Fruit fly (Drosophila melanogaster) whole organism, embryonic: ENCODE measurements around the gene sll.
A peak's percentile ranks its signal among the peaks of the same experiment; 100 is the strongest.

Experiments used
- ATbp ChIP-seq: fragments of 200-800 bp; sonication (Bioruptor generic); optimal IDR thresholded peaks from 2 replicates; lab custom pipeline; 2017; ENCODE audit warnings: missing biosample characterization, mild to moderate bottlenecking, missing genetic modification characterization, missing genetic modification reagents
- B-H2 ChIP-seq: fragments of 200-800 bp; sonication (Bioruptor generic); optimal IDR thresholded peaks from 2 replicates; lab custom pipeline; 2018; ENCODE audit warnings: missing biosample characterization, mild to moderate bottlenecking, missing genetic modification characterization
- CG10267 ChIP-seq: fragments of 200-800 bp; sonication (Bioruptor generic); optimal IDR thresholded peaks from 2 replicates; lab custom pipeline; 2018; ENCODE audit warnings: missing biosample characterization, mild to moderate bottlenecking, missing genetic modification characterization, moderate library complexity
- CG10979 ChIP-seq: fragments of 200-800 bp; sonication (Bioruptor generic); optimal IDR thresholded peaks from 2 replicates; lab custom pipeline; 2018; ENCODE audit warnings: missing biosample characterization, mild to moderate bottlenecking, missing genetic modification characterization, moderate library complexity
- CG12236 ChIP-seq: fragments of 200-800 bp; sonication (Bioruptor generic); optimal IDR thresholded peaks from 2 replicates; lab custom pipeline; 2016; ENCODE audit warnings: missing biosample characterization, missing genetic modification characterization
- CG13424 ChIP-seq: fragments of 200-800 bp; sonication (Bioruptor generic); optimal IDR thresholded peaks from 2 replicates; lab custom pipeline; 2019; ENCODE audit warnings: missing biosample characterization, mild to moderate bottlenecking, missing genetic modification characterization, moderate library complexity
- CG14710 ChIP-seq: fragments of 200-800 bp; sonication (Bioruptor generic); optimal IDR thresholded peaks from 3 replicates; lab custom pipeline; 2019; ENCODE audit warnings: missing biosample characterization, mild to moderate bottlenecking, missing genetic modification characterization, moderate library complexity
- CG15696 ChIP-seq: fragments of 200-800 bp; sonication (Bioruptor generic); optimal IDR thresholded peaks from 2 replicates; lab custom pipeline; 2019; ENCODE audit warnings: missing biosample characterization, mild to moderate bottlenecking, missing genetic modification characterization, moderate library complexity
- CG16813 ChIP-seq: fragments of 200-800 bp; sonication (Bioruptor generic); IDR thresholded peaks from 3 replicates; pipeline ENCODE4 v1.3.6; 2022; ENCODE audit warnings: missing biosample characterization, missing genetic modification characterization; ENCODE audit not compliant: partially characterized antibody
- CG17802 ChIP-seq: fragments of 200-800 bp; sonication (Bioruptor generic); optimal IDR thresholded peaks from 2 replicates; lab custom pipeline; 2018; ENCODE audit warnings: missing biosample characterization, mild to moderate bottlenecking, missing genetic modification characterization, moderate library complexity
- CG17829 ChIP-seq: fragments of 200-800 bp; optimal IDR thresholded peaks from 2 replicates; lab custom pipeline; 2019; ENCODE audit warnings: missing biosample characterization, mild to moderate bottlenecking, missing genetic modification characterization, moderate library complexity
- CG17912 ChIP-seq: fragments of 200-800 bp; sonication (Bioruptor generic); optimal IDR thresholded peaks from 2 replicates; lab custom pipeline; 2018; ENCODE audit warnings: missing biosample characterization, mild to moderate bottlenecking, missing genetic modification characterization
- CG18262 ChIP-seq: fragments of 200-800 bp; optimal IDR thresholded peaks from 3 replicates; lab custom pipeline; 2019; ENCODE audit warnings: missing biosample characterization, mild to moderate bottlenecking, missing genetic modification characterization, moderate library complexity
- CG2129 ChIP-seq: fragments of 200-800 bp; sonication (Bioruptor generic); IDR thresholded peaks from 2 replicates; pipeline ENCODE4 v1.3.6; 2022; ENCODE audit warnings: missing biosample characterization, missing genetic modification characterization; ENCODE audit not compliant: partially characterized antibody
- CG30431 ChIP-seq: fragments of 200-800 bp; sonication (Bioruptor generic); optimal IDR thresholded peaks from 2 replicates; lab custom pipeline; 2017; ENCODE audit warnings: missing biosample characterization, missing genetic modification characterization
- CG33213 ChIP-seq: fragments of 200-800 bp; sonication (Bioruptor generic); optimal IDR thresholded peaks from 3 replicates; lab custom pipeline; 2016; ENCODE audit warnings: missing biosample characterization, missing genetic modification characterization
- CG34422 ChIP-seq: fragments of 200-800 bp; sonication (Bioruptor generic); IDR thresholded peaks from 3 replicates; pipeline ENCODE4 v1.3.6; 2022; ENCODE audit warnings: missing biosample characterization, missing genetic modification characterization
- CG4404 ChIP-seq: fragments of 200-800 bp; sonication (Bioruptor generic); IDR thresholded peaks from 2 replicates; pipeline ENCODE4 v1.3.6; 2022; ENCODE audit warnings: missing biosample characterization, missing genetic modification characterization
- CG4730 ChIP-seq: fragments of 200-800 bp; sonication (Bioruptor generic); IDR thresholded peaks from 2 replicates; pipeline ENCODE4 v1.3.6; 2022; ENCODE audit warnings: missing biosample characterization, missing genetic modification characterization
- CG6175 ChIP-seq: fragments of 200-800 bp; sonication (Bioruptor generic); IDR thresholded peaks from 3 replicates; pipeline ENCODE4 v1.3.6; 2022; ENCODE audit warnings: missing biosample characterization, missing genetic modification characterization
- CG7745 ChIP-seq: fragments of 200-800 bp; sonication (Bioruptor generic); optimal IDR thresholded peaks from 2 replicates; lab custom pipeline; 2018; ENCODE audit warnings: missing biosample characterization, mild to moderate bottlenecking, missing genetic modification characterization, moderate library complexity
- CG8478 ChIP-seq: fragments of >200 bp; optimal IDR thresholded peaks from 2 replicates; lab custom pipeline; 2018
- CG9437 ChIP-seq: fragments of 200-800 bp; sonication (Bioruptor generic); optimal IDR thresholded peaks from 2 replicates; lab custom pipeline; 2018; ENCODE audit warnings: missing biosample characterization, mild to moderate bottlenecking, missing genetic modification characterization
- CG9817 ChIP-seq: fragments of 200-800 bp; sonication (Bioruptor generic); optimal IDR thresholded peaks from 2 replicates; lab custom pipeline; 2018; ENCODE audit warnings: missing biosample characterization, mild to moderate bottlenecking, missing genetic modification characterization, moderate library complexity
- Dref ChIP-seq: fragments of 200-800 bp; sonication (Bioruptor generic); IDR thresholded peaks from 2 replicates; pipeline ENCODE4 v1.3.6; 2022; ENCODE audit warnings: missing biosample characterization, missing genetic modification characterization
- Fer3 ChIP-seq: fragments of 200-800 bp; sonication (Bioruptor generic); optimal IDR thresholded peaks from 2 replicates; lab custom pipeline; 2018; ENCODE audit warnings: missing biosample characterization, mild to moderate bottlenecking, missing genetic modification characterization, moderate library complexity
- H15 ChIP-seq: fragments of 200-800 bp; sonication (Bioruptor generic); IDR thresholded peaks from 3 replicates; pipeline ENCODE4 v1.3.6; 2022; ENCODE audit warnings: missing biosample characterization, missing genetic modification characterization
- Hr39 ChIP-seq: fragments of >200 bp; optimal IDR thresholded peaks from 2 replicates; lab custom pipeline; 2017
- Lim3 ChIP-seq: fragments of 200-800 bp; sonication (Bioruptor generic); IDR thresholded peaks from 2 replicates; pipeline ENCODE4 v1.3.6; 2022; ENCODE audit warnings: missing biosample characterization, missing genetic modification characterization
- Mad ChIP-seq: fragments of 200-800 bp; sonication (Bioruptor generic); optimal IDR thresholded peaks from 2 replicates; lab custom pipeline; 2016; ENCODE audit warnings: missing biosample characterization, missing genetic modification characterization
- Meics ChIP-seq: fragments of 200-800 bp; sonication (Bioruptor generic); optimal IDR thresholded peaks from 2 replicates; lab custom pipeline; 2017; ENCODE audit warnings: missing biosample characterization, mild to moderate bottlenecking, missing genetic modification characterization
- Nf-YA ChIP-seq: fragments of 200-800 bp; sonication (Bioruptor generic); IDR thresholded peaks from 2 replicates; pipeline ENCODE4 v1.3.6; 2022; ENCODE audit warnings: missing biosample characterization, missing genetic modification characterization
- NfI ChIP-seq: fragments of 200-800 bp; sonication (Bioruptor generic); optimal IDR thresholded peaks from 3 replicates; lab custom pipeline; 2018; ENCODE audit warnings: missing biosample characterization, mild to moderate bottlenecking, missing genetic modification characterization, moderate library complexity
- Ssrp ChIP-seq: fragments of 200-800 bp; sonication (Bioruptor generic); optimal IDR thresholded peaks from 2 replicates; lab custom pipeline; 2018; ENCODE audit warnings: missing biosample characterization, mild to moderate bottlenecking, missing genetic modification characterization, moderate library complexity
- Tbp ChIP-seq: fragments of >200 bp; optimal IDR thresholded peaks from 2 replicates; lab custom pipeline; 2018; ENCODE audit warnings: missing biosample characterization, missing genetic modification characterization
- dan ChIP-seq: fragments of 200-800 bp; sonication (Bioruptor generic); IDR thresholded peaks from 2 replicates; pipeline ENCODE4 v1.3.6; 2022; ENCODE audit warnings: missing biosample characterization, missing genetic modification characterization
- dmrt11E ChIP-seq: fragments of 200-800 bp; sonication (Bioruptor generic); optimal IDR thresholded peaks from 3 replicates; lab custom pipeline; 2018; ENCODE audit warnings: missing biosample characterization, mild to moderate bottlenecking, missing genetic modification characterization, moderate library complexity
- ems ChIP-seq: fragments of 200-800 bp; sonication (Bioruptor generic); optimal IDR thresholded peaks from 3 replicates; lab custom pipeline; 2016; ENCODE audit warnings: missing biosample characterization, missing genetic modification characterization
- ewg ChIP-seq: fragments of 200-800 bp; sonication (Bioruptor generic); optimal IDR thresholded peaks from 3 replicates; lab custom pipeline; 2017; ENCODE audit warnings: mild to moderate bottlenecking, missing biosample characterization, missing genetic modification reagents, missing genetic modification characterization
- fd96Cb ChIP-seq: fragments of 200-800 bp; sonication (Bioruptor generic); optimal IDR thresholded peaks from 2 replicates; lab custom pipeline; 2018; ENCODE audit warnings: missing biosample characterization, mild to moderate bottlenecking, missing genetic modification characterization, moderate library complexity
- hkb ChIP-seq, 2 experiments: fragments of 200-800 bp in 1 of 2; fragments of >200 bp in 1 of 2; sonication (Bioruptor generic) in 1 of 2; IDR thresholded peaks in 1 of 2; optimal IDR thresholded peaks in 1 of 2; 2 replicates each; pipeline versions ENCODE4 v1.3.6 to Lab custom; 2017 to 2022; ENCODE audit warnings: missing biosample characterization in 1 of 2, missing genetic modification characterization in 1 of 2
- inv ChIP-seq: fragments of 200-800 bp; sonication (Bioruptor generic); IDR thresholded peaks from 2 replicates; pipeline ENCODE4 v1.3.6; 2022; ENCODE audit warnings: missing biosample characterization, missing genetic modification characterization; ENCODE audit not compliant: partially characterized antibody
- maf-S ChIP-seq: fragments of 200-800 bp; sonication (Bioruptor generic); optimal IDR thresholded peaks from 2 replicates; lab custom pipeline; 2016; ENCODE audit warnings: missing biosample characterization, missing genetic modification characterization
- nerfin-1 ChIP-seq: fragments of 200-800 bp; sonication (Bioruptor generic); optimal IDR thresholded peaks from 3 replicates; lab custom pipeline; 2019; ENCODE audit warnings: missing biosample characterization, mild to moderate bottlenecking, missing genetic modification characterization, moderate library complexity
- repo ChIP-seq: fragments of 200-800 bp; sonication (Bioruptor generic); optimal IDR thresholded peaks from 2 replicates; lab custom pipeline; 2016; ENCODE audit warnings: missing biosample characterization, missing genetic modification characterization
- sens-2 ChIP-seq: fragments of 200-800 bp; sonication (Bioruptor generic); IDR thresholded peaks from 2 replicates; pipeline ENCODE4 v1.3.6; 2022; ENCODE audit warnings: missing biosample characterization, missing genetic modification characterization
- sisA ChIP-seq: fragments of 200-800 bp; sonication (Bioruptor generic); IDR thresholded peaks from 2 replicates; pipeline ENCODE4 v1.3.6; 2022; ENCODE audit warnings: missing biosample characterization, missing genetic modification characterization
- sug ChIP-seq: fragments of 200-800 bp; optimal IDR thresholded peaks from 2 replicates; lab custom pipeline; 2019; ENCODE audit warnings: missing biosample characterization, mild to moderate bottlenecking, missing genetic modification characterization, moderate library complexity
- ttk ChIP-seq: fragments of 200-800 bp; sonication (Bioruptor generic); IDR thresholded peaks from 2 replicates; pipeline ENCODE4 v2.1.2; 2022; ENCODE audit warnings: missing biosample characterization, missing genetic modification characterization
- tx ChIP-seq: fragments of 200-800 bp; sonication (Bioruptor generic); optimal IDR thresholded peaks from 2 replicates; lab custom pipeline; 2016; ENCODE audit warnings: missing biosample characterization, missing genetic modification characterization
- wek ChIP-seq: fragments of 200-800 bp; sonication (Bioruptor generic); optimal IDR thresholded peaks from 3 replicates; lab custom pipeline; 2018; ENCODE audit warnings: missing biosample characterization, mild to moderate bottlenecking, missing genetic modification characterization, moderate library complexity
- zfh1 ChIP-seq: fragments of 200-800 bp; sonication (Bioruptor generic); IDR thresholded peaks from 3 replicates; pipeline ENCODE4 v1.3.6; 2022; ENCODE audit warnings: missing biosample characterization, missing genetic modification characterization

sll gene

DNA sequence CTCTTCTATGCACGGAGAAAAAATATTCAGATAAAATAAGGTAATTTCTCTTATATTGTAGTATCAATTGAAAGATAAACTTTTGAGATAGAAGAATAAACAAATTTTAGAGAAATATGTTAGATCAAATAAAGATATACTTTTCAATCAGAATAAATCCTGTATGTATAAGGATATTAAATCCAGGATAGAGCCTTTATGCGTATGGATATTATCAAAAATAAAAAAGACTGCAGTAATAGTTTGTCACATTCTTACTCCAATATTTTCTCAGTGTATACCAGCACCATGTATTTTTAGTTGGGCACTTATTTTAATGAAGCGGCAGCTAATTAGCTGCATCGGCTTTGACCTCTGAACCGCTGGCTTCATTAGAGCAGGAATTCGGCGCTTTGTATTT lies 14.1 kb upstream of the sll start (continued):
- TF ChIP-seq CG7745 (tag; lab: Kevin White, UChicago) = no peak
- TF ChIP-seq ems = no peak
- TF ChIP-seq CG2129 (GFP tag; lab: Robert Waterston, UW) = no peak
- TF ChIP-seq CG16813 = no peak
- no peak for TF ChIP-seq B-H2 (GFP tag; lab: Kevin White, UChicago)
- no peak for TF ChIP-seq NfI (GFP tag; lab: Kevin White, UChicago)
- no peak for TF ChIP-seq CG17912 (GFP tag; lab: Kevin White, UChicago)
- TF ChIP-seq sug (tag; lab: Kevin White, UChicago) = no peak
- peak; percentile 42 for TF ChIP-seq dmrt11E (tag; lab: Kevin White, UChicago)
- peak; percentile 9 for TF ChIP-seq CG10267 (tag; lab: Kevin White, UChicago)
- TF ChIP-seq tx = no peak
- peak; percentile 11 for TF ChIP-seq CG13424 (tag; lab: Kevin White, UChicago)
- no peak for TF ChIP-seq ewg
- TF ChIP-seq hkb (optimal IDR thresholded peaks at IDR 0.05; lab: Kevin White, UChicago) = no peak
- no peak for TF ChIP-seq hkb (GFP tag; IDR thresholded peaks at IDR 0.05; lab: Robert Waterston, UW)
- no peak for TF ChIP-seq CG9817
- no peak for TF ChIP-seq CG4404 (GFP tag; lab: Robert Waterston, UW)
- TF ChIP-seq nerfin-1 (tag; lab: Kevin White, UChicago) = no peak
- no peak for TF ChIP-seq wek (GFP tag; lab: Kevin White, UChicago)
- TF ChIP-seq maf-S (GFP tag; lab: Kevin White, UChicago) = no peak
- TF ChIP-seq Tbp (GFP tag; lab: Kevin White, UChicago) = no peak
- TF ChIP-seq CG4730 (GFP tag; lab: Robert Waterston, UW) = no peak
- TF ChIP-seq Meics (GFP tag; lab: Kevin White, UChicago) = no peak
- no peak for TF ChIP-seq inv (GFP tag; lab: Robert Waterston, UW)
- no peak for TF ChIP-seq Fer3 (tag; lab: Kevin White, UChicago)
- no peak for TF ChIP-seq CG9437 (GFP tag; lab: Kevin White, UChicago)
- no peak for TF ChIP-seq CG34422 (GFP tag; lab: Robert Waterston, UW)
- peak; percentile 40 for TF ChIP-seq CG10979 (tag; lab: Kevin White, UChicago)
- TF ChIP-seq sens-2 (GFP tag; lab: Robert Waterston, UW) = no peak
- TF ChIP-seq Mad (GFP tag; lab: Kevin White, UChicago) = no peak
- no peak for TF ChIP-seq Nf-YA (GFP tag; lab: Robert Waterston, UW)
- peak; percentile 4 for TF ChIP-seq CG15696 (tag; lab: Kevin White, UChicago)
- TF ChIP-seq fd96Cb (tag; lab: Kevin White, UChicago) = no peak
- TF ChIP-seq CG6175 (GFP tag; lab: Robert Waterston, UW) = no peak
- no peak for TF ChIP-seq CG12236 (GFP tag; lab: Kevin White, UChicago)
- no peak for TF ChIP-seq Hr39 (lab: Kevin White, UChicago)
- TF ChIP-seq CG8478 = no peak
- peak; percentile 12 for TF ChIP-seq CG17829 (tag; lab: Kevin White, UChicago)
- no peak for TF ChIP-seq H15
- TF ChIP-seq Ssrp (tag; lab: Kevin White, UChicago) = no peak
- TF ChIP-seq CG14710 = peak; percentile 16
- TF ChIP-seq CG17802 (tag; lab: Kevin White, UChicago) = no peak
- no peak for TF ChIP-seq ttk (GFP tag; lab: Robert Waterston, UW)
- TF ChIP-seq CG18262 = peak; percentile 41
- no peak for TF ChIP-seq repo (GFP tag; lab: Kevin White, UChicago)
- TF ChIP-seq Lim3 (GFP tag; lab: Robert Waterston, UW) = no peak
- no peak for TF ChIP-seq CG30431 (GFP tag; lab: Kevin White, UChicago)
- TF ChIP-seq ATbp (GFP tag; lab: Kevin White, UChicago) = no peak
- TF ChIP-seq zfh1 (GFP tag; lab: Robert Waterston, UW) = no peak
- TF ChIP-seq dan (GFP tag; lab: Robert Waterston, UW) = no peak
- no peak for TF ChIP-seq CG33213 (GFP tag; lab: Kevin White, UChicago)
- no peak for TF ChIP-seq Dref (GFP tag; lab: Robert Waterston, UW)
- TF ChIP-seq sisA (GFP tag; lab: Robert Waterston, UW) = 0 out of 2 replicates have a peak, but pooled peaks have one; percentile 19
